Worm (Caenorhabditis elegans): ENCODE results near the gene ipla-5.

Gene ipla-5

ce11 chrIV:8686966-8687365 is 28.1 kb upstream of the ipla-5 start:
- TF ChIP-seq elt-3 (tag; optimal IDR thresholded peaks at IDR 0.05) (no peak), nhr-11 (tag; optimal IDR thresholded peaks at IDR 0.05) (no peak), crh-2 (tag; optimal IDR thresholded peaks at IDR 0.05) (no peak)

ce11 chrIV:8687605-8688191 is 27.3 kb upstream of the ipla-5 start, which contains the start of gene snrp-3:
Gene snrp-3, minus strand, starts transcription at chrIV:8687810.
- no peak for TF ChIP-seq nhr-23 (tag; optimal IDR thresholded peaks at IDR 0.05)
- TF ChIP-seq ama-1 (optimal IDR thresholded peaks at IDR 0.05) = peak; percentile 69
- no peak for TF ChIP-seq elt-3 (tag; optimal IDR thresholded peaks at IDR 0.05)
- peak; percentile 43 for TF ChIP-seq fos-1 (tag; optimal IDR thresholded peaks at IDR 0.05)
- peak; percentile 71 for TF ChIP-seq sma-3 (GFP tag; optimal IDR thresholded peaks at IDR 0.05)
- TF ChIP-seq nhr-10 (tag; optimal IDR thresholded peaks at IDR 0.05) = peak; percentile 48
- TF ChIP-seq lin-11 (tag; optimal IDR thresholded peaks at IDR 0.05) = no peak
- TF ChIP-seq snpc-4 (tag; optimal IDR thresholded peaks at IDR 0.05) = peak; percentile 55
- no peak for TF ChIP-seq ZK546.5 (tag; optimal IDR thresholded peaks at IDR 0.05)
- TF ChIP-seq ceh-16 (tag; optimal IDR thresholded peaks at IDR 0.05) = no peak
- peak; percentile 30 for TF ChIP-seq ztf-4 (tag; optimal IDR thresholded peaks at IDR 0.05)
- TF ChIP-seq Y55F3AM.14 (GFP tag; optimal IDR thresholded peaks at IDR 0.05) = no peak
- peak; percentile 97 for TF ChIP-seq gmeb-1 (tag; optimal IDR thresholded peaks at IDR 0.05)
- peak; percentile 83 for TF ChIP-seq F13H6.1 (tag; optimal IDR thresholded peaks at IDR 0.05)
- peak; percentile 86 for TF ChIP-seq crh-2 (tag; optimal IDR thresholded peaks at IDR 0.05)
- no peak for TF ChIP-seq lin-39 (tag; optimal IDR thresholded peaks at IDR 0.05)
- peak in 1 of 2 experiments; percentile 75 for TF ChIP-seq mdl-1 (tag; optimal IDR thresholded peaks at IDR 0.05)
- no peak for TF ChIP-seq nhr-11 (tag; optimal IDR thresholded peaks at IDR 0.05)
- peak; percentile 96 for TF ChIP-seq C34F6.9 (tag; optimal IDR thresholded peaks at IDR 0.05)
- TF ChIP-seq peb-1 (tag; optimal IDR thresholded peaks at IDR 0.05) = no peak
- TF ChIP-seq lsy-2 (tag; optimal IDR thresholded peaks at IDR 0.05) = peak; percentile 85 to 94
- TF ChIP-seq dmd-4 (tag; optimal IDR thresholded peaks at IDR 0.05) = no peak
- TF ChIP-seq unc-62 (GFP tag; optimal IDR thresholded peaks at IDR 0.05) = no peak
- no peak for TF ChIP-seq nhr-12 (tag; optimal IDR thresholded peaks at IDR 0.05)
- peak; percentile 62 for TF ChIP-seq sem-4 (tag; optimal IDR thresholded peaks at IDR 0.05)
- no peak for TF ChIP-seq mbf-1 (tag; optimal IDR thresholded peaks at IDR 0.05)
- TF ChIP-seq ztf-11 (tag; optimal IDR thresholded peaks at IDR 0.05) = no peak
- TF ChIP-seq nhr-129 (tag; optimal IDR thresholded peaks at IDR 0.05) = peak; percentile 79
- TF ChIP-seq R02D3.7 (tag; optimal IDR thresholded peaks at IDR 0.05) = peak; percentile 16
- no peak for TF ChIP-seq ceh-82 (tag; optimal IDR thresholded peaks at IDR 0.05)
- peak; percentile 94 for TF ChIP-seq unc-55 (GFP tag; optimal IDR thresholded peaks at IDR 0.05)
- no peak for TF ChIP-seq skn-1 (tag; optimal IDR thresholded peaks at IDR 0.05)
- peak; percentile 90 for TF ChIP-seq nhr-25 (tag; optimal IDR thresholded peaks at IDR 0.05)
- TF ChIP-seq sma-9 (GFP tag; optimal IDR thresholded peaks at IDR 0.05) = peak; percentile 79
- no peak for TF ChIP-seq sma-9 (tag; optimal IDR thresholded peaks at IDR 0.05)
- peak; percentile 78 for TF ChIP-seq nhr-6 (tag; optimal IDR thresholded peaks at IDR 0.05)
- TF ChIP-seq mab-5 (tag; optimal IDR thresholded peaks at IDR 0.05) = peak; percentile 73
- no peak for TF ChIP-seq aly-2 (tag; optimal IDR thresholded peaks at IDR 0.05)
- peak; percentile 66 for TF ChIP-seq egl-27 (tag; optimal IDR thresholded peaks at IDR 0.05)
- no peak for TF ChIP-seq nhr-77 (tag; optimal IDR thresholded peaks at IDR 0.05)
- TF ChIP-seq nhr-237 (tag; optimal IDR thresholded peaks at IDR 0.05) = no peak
- no peak for TF ChIP-seq blmp-1 (tag; optimal IDR thresholded peaks at IDR 0.05; ENCODE audit: insufficient read depth)
- peak; percentile 86 for TF ChIP-seq lin-13 (GFP tag; optimal IDR thresholded peaks at IDR 0.05)
- peak; percentile 78 for TF ChIP-seq nhr-21 (tag; optimal IDR thresholded peaks at IDR 0.05)
- no peak for TF ChIP-seq alr-1 (tag; optimal IDR thresholded peaks at IDR 0.05)
- TF ChIP-seq zag-1 (tag; optimal IDR thresholded peaks at IDR 0.05) = peak; percentile 32
